Fruit fly (Drosophila melanogaster): ENCODE data around the gene CG43208.

The CG43208 gene

dm6 chr3R:13303126-13303525, at the start of gene CG43208:
CG43208 (plus strand) TSS chr3R:13303426.
- TF ChIP-seq pan (optimal IDR thresholded peaks at IDR 0.05) (no peak), usp (GFP tag; optimal IDR thresholded peaks at IDR 0.05) (no peak), Dll (optimal IDR thresholded peaks at IDR 0.05) (no peak), EcR (GFP tag; optimal IDR thresholded peaks at IDR 0.05) (no peak), CG8478 (optimal IDR thresholded peaks at IDR 0.05) (no peak), psq (optimal IDR thresholded peaks at IDR 0.05) (no peak)

- TF ChIP-seq CG8478 (optimal IDR thresholded peaks at IDR 0.05) (no peak), usp (GFP tag; optimal IDR thresholded peaks at IDR 0.05) (no peak), EcR (GFP tag; optimal IDR thresholded peaks at IDR 0.05) (no peak), psq (optimal IDR thresholded peaks at IDR 0.05) (no peak), Dll (optimal IDR thresholded peaks at IDR 0.05) (no peak), pan (optimal IDR thresholded peaks at IDR 0.05) (no peak)
Observed at dm6 chr3R:13257110-13257509, 46.1 kb upstream of the CG43208 start.

dm6 chr3R:13258696-13259567, 44.3 kb upstream of the CG43208 start, which contains the start of gene Ace:
Ace (minus strand) TSS chr3R:13259517.
- TF ChIP-seq pan (optimal IDR thresholded peaks at IDR 0.05) (no peak), psq (optimal IDR thresholded peaks at IDR 0.05) (no peak), Dll (optimal IDR thresholded peaks at IDR 0.05) (no peak), usp (GFP tag; optimal IDR thresholded peaks at IDR 0.05) (no peak), CG8478 (optimal IDR thresholded peaks at IDR 0.05) (no peak), EcR (GFP tag; optimal IDR thresholded peaks at IDR 0.05) (no peak)

- no peak for TF ChIP-seq psq (optimal IDR thresholded peaks at IDR 0.05)
- no peak for TF ChIP-seq EcR (GFP tag; optimal IDR thresholded peaks at IDR 0.05)
- no peak for TF ChIP-seq CG8478 (optimal IDR thresholded peaks at IDR 0.05)
- TF ChIP-seq Dll (optimal IDR thresholded peaks at IDR 0.05) = no peak
- TF ChIP-seq usp (GFP tag; optimal IDR thresholded peaks at IDR 0.05) = no peak
- no peak for TF ChIP-seq pan (optimal IDR thresholded peaks at IDR 0.05)
Observed at dm6 chr3R:13260114-13260673, 43.0 kb upstream of the CG43208 start, which contains the start of gene CG11686. CG11686 (plus strand) TSS chr3R:13260356.

dm6 chr3R:13261706-13262105, 41.5 kb upstream of the CG43208 start:
- TF ChIP-seq Dll (optimal IDR thresholded peaks at IDR 0.05) (no peak), usp (GFP tag; optimal IDR thresholded peaks at IDR 0.05) (no peak), EcR (GFP tag; optimal IDR thresholded peaks at IDR 0.05) (no peak), CG8478 (optimal IDR thresholded peaks at IDR 0.05) (no peak), pan (optimal IDR thresholded peaks at IDR 0.05) (no peak), psq (optimal IDR thresholded peaks at IDR 0.05) (no peak)

dm6 chr3R:13264061-13264661, 39.1 kb upstream of the CG43208 start, which contains the start of gene Ravus:
Ravus (minus strand) TSS chr3R:13264061.
- no peak for TF ChIP-seq CG8478 (optimal IDR thresholded peaks at IDR 0.05)
- TF ChIP-seq pan (optimal IDR thresholded peaks at IDR 0.05) = no peak
- TF ChIP-seq EcR (GFP tag; optimal IDR thresholded peaks at IDR 0.05) = no peak
- TF ChIP-seq Dll (optimal IDR thresholded peaks at IDR 0.05) = no peak
- no peak for TF ChIP-seq usp (GFP tag; optimal IDR thresholded peaks at IDR 0.05)
- TF ChIP-seq psq (optimal IDR thresholded peaks at IDR 0.05) = no peak

dm6 chr3R:13270648-13271047, 32.6 kb upstream of the CG43208 start:
- no peak for TF ChIP-seq psq (optimal IDR thresholded peaks at IDR 0.05)
- no peak for TF ChIP-seq EcR (GFP tag; optimal IDR thresholded peaks at IDR 0.05)
- no peak for TF ChIP-seq CG8478 (optimal IDR thresholded peaks at IDR 0.05)
- TF ChIP-seq pan (optimal IDR thresholded peaks at IDR 0.05) = no peak
- TF ChIP-seq Dll (optimal IDR thresholded peaks at IDR 0.05) = no peak
- TF ChIP-seq usp (GFP tag; optimal IDR thresholded peaks at IDR 0.05) = no peak

- no peak for TF ChIP-seq usp (GFP tag; optimal IDR thresholded peaks at IDR 0.05)
- no peak for TF ChIP-seq psq (optimal IDR thresholded peaks at IDR 0.05)
- no peak for TF ChIP-seq EcR (GFP tag; optimal IDR thresholded peaks at IDR 0.05)
- no peak for TF ChIP-seq Dll (optimal IDR thresholded peaks at IDR 0.05)
- TF ChIP-seq pan (optimal IDR thresholded peaks at IDR 0.05) = no peak
Observed at dm6 chr3R:13271758-13272157, 31.5 kb upstream of the CG43208 start, which contains the start of gene TBC1D5. TBC1D5 (minus strand) TSS chr3R:13272011.

dm6 chr3R:13273462-13273861, 29.8 kb upstream of the CG43208 start:
- TF ChIP-seq pan (optimal IDR thresholded peaks at IDR 0.05) (no peak), CG8478 (optimal IDR thresholded peaks at IDR 0.05) (no peak), EcR (GFP tag; optimal IDR thresholded peaks at IDR 0.05) (no peak), psq (optimal IDR thresholded peaks at IDR 0.05) (no peak), Dll (optimal IDR thresholded peaks at IDR 0.05) (no peak), usp (GFP tag; optimal IDR thresholded peaks at IDR 0.05) (no peak)

dm6 chr3R:13274257-13274796, 28.9 kb upstream of the CG43208 start:
- no peak for TF ChIP-seq CG8478 (optimal IDR thresholded peaks at IDR 0.05)
- TF ChIP-seq pan (optimal IDR thresholded peaks at IDR 0.05) = no peak
- TF ChIP-seq usp (GFP tag; optimal IDR thresholded peaks at IDR 0.05) = no peak
- TF ChIP-seq psq (optimal IDR thresholded peaks at IDR 0.05) = no peak
- no peak for TF ChIP-seq EcR (GFP tag; optimal IDR thresholded peaks at IDR 0.05)
- no peak for TF ChIP-seq Dll (optimal IDR thresholded peaks at IDR 0.05)

dm6 chr3R:13275473-13275872, 27.8 kb upstream of the CG43208 start:
- TF ChIP-seq usp (GFP tag; optimal IDR thresholded peaks at IDR 0.05) (no peak), psq (optimal IDR thresholded peaks at IDR 0.05) (no peak), EcR (GFP tag; optimal IDR thresholded peaks at IDR 0.05) (no peak), pan (optimal IDR thresholded peaks at IDR 0.05) (no peak), Dll (optimal IDR thresholded peaks at IDR 0.05) (no peak), CG8478 (optimal IDR thresholded peaks at IDR 0.05) (no peak)
